Worm (Caenorhabditis elegans) whole organism, L2 larva: ENCODE results near the gene rpia-1.

Experiments
- F13H6.1 ChIP-seq: sonication (generic microtip); optimal IDR thresholded peaks from 2 replicates; lab custom pipeline; 2016; ENCODE audit warnings: missing genetic modification characterization, missing compliant biosample characterization
- Y55F3AM.14 ChIP-seq: fragments of 200-800 bp; sonication (Bioruptor generic); optimal IDR thresholded peaks from 2 replicates; lab custom pipeline; 2018; ENCODE audit warnings: mild to moderate bottlenecking, missing genetic modification characterization, missing compliant biosample characterization
- ama-1 ChIP-seq: fragments of 150-350 bp; optimal IDR thresholded peaks from 2 replicates; lab custom pipeline; 2018; ENCODE audit warnings: inconsistent platforms
- ceh-16 ChIP-seq: fragments of 150-350 bp; optimal IDR thresholded peaks from 2 replicates; lab custom pipeline; 2014; ENCODE audit warnings: missing biosample characterization, missing genetic modification characterization
- elt-3 ChIP-seq: sonication (generic microtip); optimal IDR thresholded peaks from 2 replicates; lab custom pipeline; 2017; ENCODE audit warnings: missing biosample characterization, missing genetic modification characterization
- fos-1 ChIP-seq: fragments of 150-350 bp; optimal IDR thresholded peaks from 2 replicates; lab custom pipeline; 2014; ENCODE audit warnings: missing biosample characterization, missing genetic modification characterization
- gmeb-1 ChIP-seq: fragments of 150-350 bp; optimal IDR thresholded peaks from 2 replicates; lab custom pipeline; 2014; ENCODE audit warnings: missing biosample characterization, missing genetic modification characterization
- nhr-10 ChIP-seq: sonication (generic microtip); optimal IDR thresholded peaks from 2 replicates; lab custom pipeline; 2017; ENCODE audit warnings: missing biosample characterization, missing genetic modification characterization
- nhr-12 ChIP-seq: fragments of 150-350 bp; optimal IDR thresholded peaks from 2 replicates; lab custom pipeline; 2014; ENCODE audit warnings: missing biosample characterization, missing genetic modification characterization
- nhr-23 ChIP-seq: fragments of 150-350 bp; optimal IDR thresholded peaks from 2 replicates; lab custom pipeline; 2014; ENCODE audit warnings: missing biosample characterization, missing genetic modification reagents, missing genetic modification characterization
- nhr-237 ChIP-seq: fragments of 150-350 bp; optimal IDR thresholded peaks from 2 replicates; lab custom pipeline; 2014; ENCODE audit warnings: missing biosample characterization, missing genetic modification characterization
- nhr-77 ChIP-seq: fragments of 150-350 bp; optimal IDR thresholded peaks from 2 replicates; lab custom pipeline; 2014; ENCODE audit warnings: missing biosample characterization, missing genetic modification characterization
- sem-4 ChIP-seq: fragments of 150-350 bp; optimal IDR thresholded peaks from 2 replicates; lab custom pipeline; 2014; ENCODE audit warnings: missing biosample characterization, missing genetic modification reagents, missing genetic modification characterization
- sma-3 ChIP-seq: sonication (generic microtip); optimal IDR thresholded peaks from 2 replicates; lab custom pipeline; 2016; ENCODE audit warnings: missing genetic modification reagents, missing genetic modification characterization, missing compliant biosample characterization
- unc-55 ChIP-seq: fragments of 150-350 bp; sonication (generic microtip); optimal IDR thresholded peaks from 3 replicates; lab custom pipeline; 2014; ENCODE audit warnings: missing biosample characterization, missing genetic modification reagents, missing genetic modification characterization
- unc-62 ChIP-seq: fragments of 150-350 bp; optimal IDR thresholded peaks from 2 replicates; lab custom pipeline; 2014; ENCODE audit warnings: missing biosample characterization, missing genetic modification reagents, missing genetic modification characterization

Gene rpia-1

DNA sequence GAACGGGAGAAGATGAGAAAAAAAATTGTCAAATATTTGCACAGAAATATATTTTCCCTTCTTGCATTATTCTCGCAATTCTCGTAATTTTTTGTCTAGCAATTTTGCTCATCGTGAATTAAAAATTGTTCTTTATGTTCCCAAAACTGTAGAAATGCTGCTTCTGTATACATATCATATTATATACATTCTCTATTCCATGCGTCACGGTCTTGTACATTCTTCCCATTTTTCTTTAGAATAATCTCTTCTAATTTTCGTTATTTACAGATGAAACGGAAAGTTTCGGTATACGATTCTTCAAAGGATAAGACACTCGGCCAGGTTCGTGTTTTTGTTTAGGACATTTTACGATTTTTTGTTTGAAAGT lies 44.6 kb downstream of the rpia-1 start, which contains the start of gene acs-4:
TSS of gene acs-4 (plus strand) at position 271 of the 370 bp plus-strand sequence.
- TF ChIP-seq ama-1 (lab: Kevin White, UChicago) (no peak), nhr-10 (tag; lab: Kevin White, UChicago) (no peak), sem-4 (tag; lab: Kevin White, UChicago) (no peak), gmeb-1 (tag; lab: Kevin White, UChicago) (no peak), nhr-12 (no peak), elt-3 (no peak), nhr-237 (no peak), ceh-16 (tag; lab: Kevin White, UChicago) (no peak), Y55F3AM.14 (no peak), F13H6.1 (tag; lab: Kevin White, UChicago) (no peak), sma-3 (GFP tag; lab: Kevin White, UChicago) (no peak), nhr-77 (no peak), unc-62 (no peak)

DNA sequence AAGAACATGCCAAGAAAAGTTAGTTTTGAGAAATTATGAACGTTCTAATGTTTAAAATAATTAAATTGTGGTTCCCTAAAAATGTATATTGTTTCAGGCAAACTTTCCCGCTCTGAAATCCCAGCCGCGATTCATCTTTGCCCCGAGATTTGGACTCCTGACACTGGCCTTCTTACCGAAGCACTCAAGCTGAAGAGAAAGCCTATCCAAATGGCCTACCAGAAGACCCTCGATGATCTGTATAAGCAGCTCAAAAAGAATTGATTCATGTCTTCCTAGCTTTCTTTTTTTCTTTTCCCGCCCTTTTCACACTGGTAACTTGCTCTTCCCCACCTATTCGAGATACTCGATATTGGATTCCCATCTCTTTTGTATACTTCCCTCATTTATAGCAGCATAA lies 47.2 kb downstream of the rpia-1 start:
- no peak for TF ChIP-seq unc-55 (GFP tag; lab: Kevin White, UChicago)
- TF ChIP-seq nhr-10 (tag; lab: Kevin White, UChicago) = no peak
- TF ChIP-seq nhr-23 (tag; lab: Kevin White, UChicago) = no peak
- no peak for TF ChIP-seq fos-1 (tag; lab: Kevin White, UChicago)
- no peak for TF ChIP-seq sem-4 (tag; lab: Kevin White, UChicago)
